Worm (Caenorhabditis elegans) whole organism, late embryonic: ENCODE measurements around the gene Y82E9BR.8.

Experiments
- C08G9.2 ChIP-seq: sonication (generic microtip); optimal IDR thresholded peaks from 2 replicates; lab custom pipeline; 2016; ENCODE audit warnings: mild to moderate bottlenecking, missing genetic modification characterization, moderate library complexity, missing compliant biosample characterization
- C38D4.7 ChIP-seq: fragments of 200-800 bp; sonication (Bioruptor generic); optimal IDR thresholded peaks from 2 replicates; lab custom pipeline; 2018; ENCODE audit warnings: mild to moderate bottlenecking, missing genetic modification characterization, moderate library complexity, missing compliant biosample characterization
- F13H6.1 ChIP-seq: sonication (generic microtip); optimal IDR thresholded peaks from 2 replicates; lab custom pipeline; 2016; ENCODE audit warnings: missing genetic modification characterization, missing compliant biosample characterization
- K09A11.1 ChIP-seq: sonication (generic microtip); optimal IDR thresholded peaks from 2 replicates; lab custom pipeline; 2017; ENCODE audit warnings: antibody characterized with exemption, mild to moderate bottlenecking, missing genetic modification characterization, missing compliant biosample characterization; ENCODE audit not compliant: insufficient read depth
- Y22D7AL.16 ChIP-seq: sonication (generic microtip); optimal IDR thresholded peaks from 2 replicates; lab custom pipeline; 2016; ENCODE audit warnings: missing genetic modification characterization, missing compliant biosample characterization
- ahr-1 ChIP-seq: sonication (generic microtip); optimal IDR thresholded peaks from 2 replicates; lab custom pipeline; 2016; ENCODE audit warnings: missing genetic modification characterization, missing compliant biosample characterization
- ama-1 ChIP-seq: fragments of 150-350 bp; optimal IDR thresholded peaks from 2 replicates; lab custom pipeline; 2014
- ceh-14 ChIP-seq: sonication (generic microtip); optimal IDR thresholded peaks from 2 replicates; lab custom pipeline; 2016; ENCODE audit warnings: missing genotype, missing genetic modification characterization, missing compliant biosample characterization
- ceh-2 ChIP-seq: sonication (generic microtip); optimal IDR thresholded peaks from 2 replicates; lab custom pipeline; 2016; ENCODE audit warnings: missing genotype, missing genetic modification characterization, missing compliant biosample characterization
- ceh-22 ChIP-seq: sonication (generic microtip); optimal IDR thresholded peaks from 2 replicates; lab custom pipeline; 2017; ENCODE audit warnings: missing biosample characterization, missing genetic modification characterization
- ceh-24 ChIP-seq: sonication (generic microtip); optimal IDR thresholded peaks from 2 replicates; lab custom pipeline; 2016; ENCODE audit warnings: mild to moderate bottlenecking, missing genetic modification characterization, missing compliant biosample characterization
- ceh-30 ChIP-seq: fragments of 150-350 bp; optimal IDR thresholded peaks from 2 replicates; lab custom pipeline; 2014; ENCODE audit warnings: missing biosample characterization, missing genetic modification characterization
- ceh-31 ChIP-seq: sonication (generic microtip); optimal IDR thresholded peaks from 2 replicates; lab custom pipeline; 2016; ENCODE audit warnings: missing genetic modification characterization, missing compliant biosample characterization
- ceh-9 ChIP-seq: sonication (generic microtip); optimal IDR thresholded peaks from 2 replicates; lab custom pipeline; 2016; ENCODE audit warnings: mild to moderate bottlenecking, missing genetic modification characterization, inconsistent platforms, missing compliant biosample characterization
- dve-1 ChIP-seq: sonication (generic microtip); optimal IDR thresholded peaks from 2 replicates; lab custom pipeline; 2017; ENCODE audit warnings: antibody characterized with exemption, mild to moderate bottlenecking, missing genetic modification characterization, missing compliant biosample characterization
- elt-2 ChIP-seq: sonication (generic microtip); optimal IDR thresholded peaks from 2 replicates; lab custom pipeline; 2016; ENCODE audit warnings: missing genetic modification reagents, missing genetic modification characterization, missing compliant biosample characterization
- fax-1 ChIP-seq: sonication (generic microtip); optimal IDR thresholded peaks from 2 replicates; lab custom pipeline; 2016; ENCODE audit warnings: missing genotype, missing genetic modification characterization, missing compliant biosample characterization
- fkh-10 ChIP-seq: fragments of 150-350 bp; optimal IDR thresholded peaks from 2 replicates; lab custom pipeline; 2014; ENCODE audit warnings: missing biosample characterization, missing genetic modification reagents, missing genetic modification characterization
- fkh-6 ChIP-seq: sonication (generic microtip); optimal IDR thresholded peaks from 2 replicates; lab custom pipeline; 2016; ENCODE audit warnings: missing genetic modification characterization, missing compliant biosample characterization
- hlh-8 ChIP-seq: sonication (generic microtip); optimal IDR thresholded peaks from 2 replicates; lab custom pipeline; 2016; ENCODE audit warnings: missing genotype, missing genetic modification characterization, missing compliant biosample characterization
- madf-2 ChIP-seq: sonication (generic microtip); optimal IDR thresholded peaks from 2 replicates; lab custom pipeline; 2017; ENCODE audit warnings: missing genetic modification characterization, missing compliant biosample characterization
- mec-3 ChIP-seq: sonication (generic microtip); optimal IDR thresholded peaks from 2 replicates; lab custom pipeline; 2016; ENCODE audit warnings: borderline replicate concordance, missing genetic modification characterization, missing compliant biosample characterization
- nhr-232 ChIP-seq: sonication (generic microtip); optimal IDR thresholded peaks from 2 replicates; lab custom pipeline; 2016; ENCODE audit warnings: missing genetic modification characterization, missing compliant biosample characterization
- npax-4 ChIP-seq: sonication (generic microtip); optimal IDR thresholded peaks from 2 replicates; lab custom pipeline; 2016; ENCODE audit warnings: missing genetic modification characterization, missing compliant biosample characterization
- odd-2 ChIP-seq: sonication (generic microtip); optimal IDR thresholded peaks from 2 replicates; lab custom pipeline; 2017; ENCODE audit warnings: antibody characterized with exemption, mild to moderate bottlenecking, missing genetic modification characterization, missing compliant biosample characterization
- pag-3 ChIP-seq: sonication (generic microtip); optimal IDR thresholded peaks from 2 replicates; lab custom pipeline; 2016; ENCODE audit warnings: missing compliant biosample characterization, missing genetic modification characterization, borderline replicate concordance
- pat-9 ChIP-seq: fragments of 200-800 bp; sonication (Bioruptor generic); optimal IDR thresholded peaks from 2 replicates; lab custom pipeline; 2018; ENCODE audit warnings: mild to moderate bottlenecking, missing genetic modification characterization, moderate library complexity, missing compliant biosample characterization
- pax-1 ChIP-seq: fragments of 150-350 bp; optimal IDR thresholded peaks from 2 replicates; lab custom pipeline; 2014; ENCODE audit warnings: missing biosample characterization, missing genetic modification characterization
- pha-4 ChIP-seq: fragments of 150-350 bp; optimal IDR thresholded peaks from 2 replicates; lab custom pipeline; 2018; ENCODE audit warnings: missing biosample characterization, missing genetic modification reagents, missing genetic modification characterization
- rnt-1 ChIP-seq: sonication (generic microtip); optimal IDR thresholded peaks from 2 replicates; lab custom pipeline; 2016; ENCODE audit warnings: missing genetic modification characterization, missing compliant biosample characterization
- sdc-2 ChIP-seq: sonication (generic microtip); optimal IDR thresholded peaks from 2 replicates; lab custom pipeline; 2016; ENCODE audit warnings: missing genotype, missing genetic modification characterization, missing compliant biosample characterization
- syd-9 ChIP-seq: sonication (generic microtip); optimal IDR thresholded peaks from 2 replicates; lab custom pipeline; 2016; ENCODE audit warnings: mild to moderate bottlenecking, missing genetic modification characterization, moderate library complexity, missing compliant biosample characterization
- tbx-2 ChIP-seq: sonication (generic microtip); optimal IDR thresholded peaks from 2 replicates; lab custom pipeline; 2016; ENCODE audit warnings: missing genetic modification characterization, missing compliant biosample characterization
- unc-3 ChIP-seq, 2 experiments: fragments of 200-800 bp in 1 of 2; sonication (Bioruptor generic) in 1 of 2; sonication (generic microtip) in 1 of 2; conservative IDR thresholded peaks in 1 of 2; optimal IDR thresholded peaks in 1 of 2; 2 replicates each; pipeline versions ENCODE4 v1.3.6 to Lab custom; 2016 to 2022; ENCODE audit warnings: missing compliant biosample characterization in 2 of 2, missing genetic modification characterization in 2 of 2, missing genetic modification reagents in 1 of 2
- unc-55 ChIP-seq: sonication (generic microtip); optimal IDR thresholded peaks from 2 replicates; lab custom pipeline; 2017; ENCODE audit warnings: missing biosample characterization, missing genetic modification reagents, missing genetic modification characterization
- unc-86 ChIP-seq: sonication (generic microtip); optimal IDR thresholded peaks from 2 replicates; lab custom pipeline; 2016; ENCODE audit warnings: missing genetic modification characterization, missing compliant biosample characterization
- zip-5 ChIP-seq: sonication (generic microtip); optimal IDR thresholded peaks from 2 replicates; lab custom pipeline; 2016; ENCODE audit warnings: missing genetic modification characterization, missing compliant biosample characterization
- ztf-16 ChIP-seq: sonication (generic microtip); optimal IDR thresholded peaks from 2 replicates; lab custom pipeline; 2017; ENCODE audit warnings: missing genetic modification characterization, missing compliant biosample characterization

Gene Y82E9BR.8

ce11 chrIII:1345694-1346093 is 12.2 kb downstream of the Y82E9BR.8 start, which contains the start of gene Y82E9BL.6:
Gene Y82E9BL.6, minus strand, starts transcription at chrIII:1345794.
- no peak for TF ChIP-seq dve-1 (tag; lab: Kevin White, UChicago)
- TF ChIP-seq ztf-16, result no peak
- no peak for TF ChIP-seq unc-55 (GFP tag; lab: Kevin White, UChicago)
- TF ChIP-seq pax-1 (tag; lab: Kevin White, UChicago), result no peak
- no peak for TF ChIP-seq unc-3 (GFP tag; conservative IDR thresholded peaks at IDR 0.05; lab: Robert Waterston, UW)
- TF ChIP-seq unc-3 (tag; optimal IDR thresholded peaks at IDR 0.05; lab: Kevin White, UChicago), result no peak
- TF ChIP-seq F13H6.1 (tag; lab: Kevin White, UChicago), result no peak
- TF ChIP-seq ceh-2 (tag; lab: Kevin White, UChicago), result no peak
- TF ChIP-seq ceh-9 (tag; lab: Kevin White, UChicago), result no peak
- TF ChIP-seq tbx-2 (tag; lab: Kevin White, UChicago), result no peak
- TF ChIP-seq, all 69 proteins: peak for 0

DNA sequence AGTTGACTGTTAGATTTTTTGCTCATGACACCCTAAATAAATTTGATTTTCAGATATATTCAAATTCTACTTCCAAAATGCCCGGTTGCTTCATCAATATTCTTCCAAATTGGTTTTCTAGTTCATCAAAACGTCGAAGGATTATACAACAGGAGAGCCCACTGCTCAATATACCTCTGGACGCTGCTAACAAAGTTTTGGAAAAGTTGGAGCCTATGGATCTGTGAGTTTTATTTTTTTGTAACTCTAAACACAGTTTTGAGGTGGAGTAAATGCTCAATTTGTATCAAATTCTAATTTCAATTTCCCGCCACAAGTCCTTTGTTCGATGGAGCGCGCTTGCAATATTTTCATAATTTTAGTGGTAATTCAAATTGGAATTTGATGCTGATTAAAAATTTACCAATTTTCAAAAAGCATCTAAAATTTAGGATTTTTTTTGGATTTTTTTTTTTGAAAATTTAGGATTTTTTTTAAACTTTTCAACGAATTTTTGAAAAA is 14.9 kb downstream of the Y82E9BR.8 start, which contains the start of gene fbxa-27:
fbxa-27 (plus strand) TSS at position 51 of the 501 bp plus-strand sequence.
- TF ChIP-seq odd-2 (no peak), sdc-2 (tag; lab: Kevin White, UChicago) (no peak), unc-86 (tag; lab: Kevin White, UChicago) (no peak), C38D4.7 (GFP tag; lab: Kevin White, UChicago) (no peak), C08G9.2 (tag; lab: Kevin White, UChicago) (no peak), mec-3 (tag; lab: Kevin White, UChicago) (no peak), npax-4 (tag; lab: Kevin White, UChicago) (no peak), fkh-6 (tag; lab: Kevin White, UChicago) (no peak)

DNA sequence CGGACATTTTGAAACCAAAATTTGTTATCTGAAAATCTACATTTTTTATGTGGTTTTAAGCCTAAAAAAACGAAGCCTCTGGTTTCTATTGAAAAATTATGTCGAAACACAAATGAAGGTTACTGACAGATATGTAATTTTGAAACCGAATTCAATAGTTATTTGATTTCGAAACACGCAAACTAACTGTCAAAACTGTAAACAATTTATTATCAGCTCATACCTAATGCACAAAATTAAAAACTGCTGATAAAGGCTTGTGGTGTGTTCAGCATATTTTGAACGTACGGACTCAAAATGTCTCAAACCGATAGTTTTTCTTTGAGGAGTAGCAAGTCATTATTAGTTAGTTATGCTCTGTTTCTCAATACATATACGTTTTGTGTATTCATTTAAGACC is 15.4 kb downstream of the Y82E9BR.8 start, which contains the start of gene fbxa-26:
fbxa-26 (minus strand) TSS at position 35 of the 400 bp plus-strand sequence.
- TF ChIP-seq elt-2 (tag; lab: Kevin White, UChicago) (no peak), ceh-24 (tag; lab: Kevin White, UChicago) (no peak), fax-1 (no peak), ceh-30 (no peak), ahr-1 (tag; lab: Kevin White, UChicago) (no peak), ceh-22 (tag; lab: Kevin White, UChicago) (no peak), ztf-16 (no peak), K09A11.1 (no peak)

- TF ChIP-seq ceh-14 (tag; lab: Kevin White, UChicago), result no peak
- no peak for TF ChIP-seq pag-3
- no peak for TF ChIP-seq pax-1 (tag; lab: Kevin White, UChicago)
- no peak for TF ChIP-seq ceh-31 (tag; lab: Kevin White, UChicago)
- TF ChIP-seq fax-1, result no peak
- no peak for TF ChIP-seq fkh-10 (GFP tag; lab: Kevin White, UChicago)
- TF ChIP-seq hlh-8 (tag; lab: Kevin White, UChicago), result no peak
- TF ChIP-seq rnt-1, result no peak
- TF ChIP-seq, all 69 proteins: peak for 0
Measured at ce11 chrIII:1340240-1340639, 17.6 kb downstream of the Y82E9BR.8 start, which contains the start of gene fbxa-5. Gene fbxa-5, minus strand, starts transcription at chrIII:1340340.

DNA sequence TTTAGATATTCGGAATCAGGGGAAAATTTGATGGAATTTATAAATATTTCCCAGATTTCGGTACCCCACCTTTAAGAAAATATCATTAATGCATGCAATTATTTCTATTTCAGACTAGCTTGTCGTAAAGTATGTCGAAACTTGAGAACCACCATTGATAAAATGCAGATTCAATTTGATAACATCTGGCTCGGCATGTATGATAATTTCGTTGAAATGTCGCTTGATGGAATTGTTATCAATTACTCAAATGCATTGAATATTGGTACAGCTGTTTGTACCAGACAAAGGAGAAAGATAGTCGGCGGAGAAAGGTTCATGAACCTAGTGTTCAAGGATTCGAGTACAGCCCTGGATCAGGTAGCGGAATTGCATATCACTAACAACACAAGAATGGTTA is 26.0 kb downstream of the Y82E9BR.8 start, which contains the start of gene Y82E9BL.19:
Y82E9BL.19 (plus strand) TSS at position 123 of the 400 bp plus-strand sequence.
- TF ChIP-seq madf-2 (tag; lab: Kevin White, UChicago), result no peak
- no peak for TF ChIP-seq pat-9 (tag; lab: Kevin White, UChicago)
- TF ChIP-seq ahr-1 (tag; lab: Kevin White, UChicago), result no peak
- TF ChIP-seq rnt-1, result no peak
- no peak for TF ChIP-seq syd-9 (tag; lab: Kevin White, UChicago)
- TF ChIP-seq ceh-14 (tag; lab: Kevin White, UChicago), result no peak
- TF ChIP-seq Y22D7AL.16 (tag; lab: Kevin White, UChicago), result no peak
- TF ChIP-seq ama-1 (lab: Kevin White, UChicago), result no peak
- TF ChIP-seq nhr-232 (tag; lab: Kevin White, UChicago), result no peak
- no peak for TF ChIP-seq mec-3 (tag; lab: Kevin White, UChicago)
- TF ChIP-seq C38D4.7 (GFP tag; lab: Kevin White, UChicago), result no peak
- no peak for TF ChIP-seq zip-5 (tag; lab: Kevin White, UChicago)
- TF ChIP-seq pha-4, result no peak
- TF ChIP-seq pax-1 (tag; lab: Kevin White, UChicago), result no peak
